Worm (Caenorhabditis elegans) whole organism, early embryonic: ENCODE data around the gene acp-2.

Experiments
- F13C5.2 ChIP-seq: sonication (generic microtip); optimal IDR thresholded peaks from 2 replicates; lab custom pipeline; 2017; ENCODE audit warnings: mild to moderate bottlenecking, missing genetic modification characterization, inconsistent platforms, missing compliant biosample characterization
- aly-1 ChIP-seq: sonication (generic microtip); optimal IDR thresholded peaks from 2 replicates; lab custom pipeline; 2016; ENCODE audit warnings: missing genetic modification characterization, missing compliant biosample characterization
- ama-1 ChIP-seq: fragments of 150-350 bp; optimal IDR thresholded peaks from 2 replicates; lab custom pipeline; 2014
- ceh-36 ChIP-seq: sonication (generic microtip); optimal IDR thresholded peaks from 2 replicates; lab custom pipeline; 2016; ENCODE audit warnings: missing genetic modification characterization, inconsistent platforms, missing compliant biosample characterization
- ets-7 ChIP-seq: sonication (generic microtip); optimal IDR thresholded peaks from 2 replicates; lab custom pipeline; 2016; ENCODE audit warnings: missing genotype, missing genetic modification characterization, missing compliant biosample characterization
- flt-1 ChIP-seq: fragments of 200-800 bp; sonication (Bioruptor generic); IDR thresholded peaks from 2 replicates; pipeline ENCODE4 v1.3.6; 2022; ENCODE audit warnings: missing genetic modification characterization, missing compliant biosample characterization
- hmbx-1 ChIP-seq: sonication (generic microtip); optimal IDR thresholded peaks from 2 replicates; lab custom pipeline; 2016; ENCODE audit warnings: mild to moderate bottlenecking, missing genetic modification characterization, missing compliant biosample characterization
- hmg-4 ChIP-seq: fragments of 200-800 bp; sonication (Bioruptor generic); optimal IDR thresholded peaks from 2 replicates; lab custom pipeline; 2018; ENCODE audit warnings: mild to moderate bottlenecking, missing genetic modification characterization, missing compliant biosample characterization
- hnd-1 ChIP-seq: sonication (generic microtip); optimal IDR thresholded peaks from 2 replicates; lab custom pipeline; 2016; ENCODE audit warnings: missing genetic modification characterization, missing compliant biosample characterization
- pes-1 ChIP-seq: fragments of 200-800 bp; sonication (Bioruptor generic); IDR thresholded peaks from 2 replicates; pipeline ENCODE4 v1.3.6; 2022; ENCODE audit warnings: missing genetic modification reagents, missing genetic modification characterization, missing compliant biosample characterization
- scrt-1 ChIP-seq: fragments of 200-800 bp; sonication (Bioruptor generic); IDR thresholded peaks from 2 replicates; pipeline ENCODE4 v1.3.6; 2022; ENCODE audit warnings: missing genetic modification characterization, missing compliant biosample characterization
- sea-1 ChIP-seq: fragments of 200-800 bp; sonication (Bioruptor generic); conservative IDR thresholded peaks from 2 replicates; pipeline ENCODE4 v1.3.6; 2022; ENCODE audit warnings: missing genetic modification characterization, missing compliant biosample characterization
- tbx-37 ChIP-seq: fragments of 200-800 bp; sonication (Bioruptor generic); conservative IDR thresholded peaks from 2 replicates; pipeline ENCODE4 v1.3.6; 2022; ENCODE audit warnings: missing genetic modification reagents, missing genetic modification characterization, missing compliant biosample characterization
- tra-4 ChIP-seq: sonication (generic microtip); optimal IDR thresholded peaks from 2 replicates; lab custom pipeline; 2017; ENCODE audit warnings: missing genetic modification characterization, missing compliant biosample characterization

DNA sequence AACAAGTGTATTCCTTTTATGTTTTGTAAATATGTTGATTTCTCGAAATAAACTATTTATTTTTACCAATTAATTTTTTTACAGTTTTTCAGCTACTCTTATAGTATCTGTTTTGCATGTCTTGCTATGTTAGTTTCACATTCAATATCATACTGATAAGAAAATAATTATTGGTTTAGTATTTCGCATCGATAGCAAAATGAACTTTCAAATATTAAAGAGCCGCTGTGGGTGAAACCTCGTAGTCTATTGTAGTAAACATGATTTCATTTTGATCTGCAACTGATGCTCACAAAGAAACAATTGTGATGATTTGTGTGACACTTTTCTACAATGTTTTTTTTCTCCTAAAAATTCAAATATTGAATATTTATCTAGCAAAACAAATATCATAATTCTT lies 39.6 kb downstream of the acp-2 start:
- TF ChIP-seq hnd-1 (tag; lab: Kevin White, UChicago) = no peak
- no peak for TF ChIP-seq ama-1 (lab: Kevin White, UChicago)
- TF ChIP-seq scrt-1 (GFP tag; lab: Robert Waterston, UW) = no peak
- TF ChIP-seq hmbx-1 (tag; lab: Kevin White, UChicago) = no peak
- no peak for TF ChIP-seq tbx-37 (GFP tag; lab: Robert Waterston, UW)
- no peak for TF ChIP-seq hmg-4
- no peak for TF ChIP-seq flt-1 (GFP tag; lab: Robert Waterston, UW)
- TF ChIP-seq F13C5.2 = no peak
- TF ChIP-seq pes-1 (GFP tag; lab: Robert Waterston, UW) = no peak
- TF ChIP-seq tra-4 (tag; lab: Kevin White, UChicago) = no peak
- TF ChIP-seq aly-1 = no peak
- no peak for TF ChIP-seq ets-7 (tag; lab: Kevin White, UChicago)
- no peak for TF ChIP-seq ceh-36
- no peak for TF ChIP-seq sea-1 (GFP tag; lab: Robert Waterston, UW)
